Worm (Caenorhabditis elegans): Measurements from ENCODE around the gene K12H6.5.

DNA sequence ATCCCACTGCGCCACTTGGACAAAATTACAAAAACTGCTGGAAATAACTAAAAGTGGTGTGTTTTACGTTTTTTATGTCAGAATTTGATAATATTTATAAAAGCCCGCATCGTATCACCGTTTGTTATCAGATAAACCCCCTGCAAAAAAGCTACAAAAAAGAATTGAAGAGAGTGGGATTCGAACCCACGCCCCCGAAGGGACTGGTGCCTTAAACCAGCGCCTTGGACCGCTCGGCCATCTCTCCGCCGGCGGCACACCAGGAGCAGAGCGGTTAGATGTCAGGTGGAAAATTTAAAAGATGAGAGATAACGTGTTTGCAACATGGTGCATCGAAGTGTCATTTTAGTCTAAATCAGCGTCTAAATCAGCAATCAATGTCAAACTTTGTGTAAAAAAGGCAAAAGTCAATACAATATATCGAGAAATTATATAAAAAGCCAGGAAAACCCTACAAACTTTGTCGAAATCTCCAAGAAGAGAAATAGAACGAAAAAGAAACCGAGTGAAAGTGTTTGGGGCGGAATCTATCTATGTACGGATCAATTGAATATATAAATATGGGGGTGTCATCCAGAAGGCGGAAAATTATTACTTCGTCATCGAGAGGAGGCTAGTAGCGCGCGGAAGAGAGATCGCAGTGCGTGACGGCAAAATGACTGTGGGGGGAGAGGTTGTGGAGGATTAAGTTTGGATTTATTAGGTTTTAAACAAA lies 35.6 kb upstream of the K12H6.5 start:
- TF ChIP-seq lin-39 (tag; optimal IDR thresholded peaks at IDR 0.05): no peak
- TF ChIP-seq ama-1 (optimal IDR thresholded peaks at IDR 0.05): no peak
- no peak for TF ChIP-seq sox-4 (tag; optimal IDR thresholded peaks at IDR 0.05)
